Fruit fly (Drosophila melanogaster) whole organism, embryonic: ENCODE measurements around the gene CG15506.

ENCODE experiments used
- CG12744 ChIP-seq: fragments of 200-800 bp; sonication (Bioruptor generic); optimal IDR thresholded peaks from 2 replicates; lab custom pipeline; 2016; ENCODE audit warnings: missing biosample characterization, missing genetic modification characterization
- CG2875 ChIP-seq: fragments of 200-800 bp; sonication (Bioruptor generic); optimal IDR thresholded peaks from 2 replicates; lab custom pipeline; 2017; ENCODE audit warnings: missing biosample characterization, mild to moderate bottlenecking, missing genetic modification characterization, missing genetic modification reagents
- CG30020 ChIP-seq: fragments of 200-800 bp; optimal IDR thresholded peaks from 2 replicates; lab custom pipeline; 2019; ENCODE audit warnings: missing biosample characterization, mild to moderate bottlenecking, missing genetic modification characterization, moderate library complexity
- Chrac-16 ChIP-seq: fragments of 200-800 bp; sonication (Bioruptor generic); optimal IDR thresholded peaks from 3 replicates; lab custom pipeline; 2016; ENCODE audit warnings: missing biosample characterization, missing genetic modification characterization
- Dip2 ChIP-seq: fragments of 200-800 bp; sonication (Bioruptor generic); IDR thresholded peaks from 2 replicates; pipeline ENCODE4 v1.3.6; 2022; ENCODE audit warnings: missing biosample characterization, missing genetic modification characterization
- Elba2 ChIP-seq: fragments of 200-800 bp; sonication (Bioruptor generic); optimal IDR thresholded peaks from 3 replicates; lab custom pipeline; 2016; ENCODE audit warnings: missing biosample characterization, missing genetic modification characterization
- Gug ChIP-seq: fragments of 200-800 bp; sonication (Bioruptor generic); IDR thresholded peaks from 4 replicates; pipeline ENCODE4 v1.3.6; 2022; ENCODE audit warnings: missing biosample characterization, missing genetic modification characterization
- Nf-YC ChIP-seq: fragments of 200-800 bp; optimal IDR thresholded peaks from 3 replicates; lab custom pipeline; 2019; ENCODE audit warnings: missing biosample characterization, mild to moderate bottlenecking, missing genetic modification characterization, moderate library complexity
- Sry-δ ChIP-seq: fragments of 200-800 bp; sonication (Bioruptor generic); optimal IDR thresholded peaks from 2 replicates; lab custom pipeline; 2016; ENCODE audit warnings: missing biosample characterization, missing genetic modification characterization
- bab2 ChIP-seq: fragments of 200-800 bp; sonication (Bioruptor generic); optimal IDR thresholded peaks from 2 replicates; lab custom pipeline; 2016; ENCODE audit warnings: missing biosample characterization, missing genetic modification characterization
- chm ChIP-seq: fragments of 200-800 bp; sonication (Bioruptor generic); IDR thresholded peaks from 2 replicates; pipeline ENCODE4 v1.3.6; 2022; ENCODE audit warnings: missing biosample characterization, missing genetic modification characterization
- klu ChIP-seq: fragments of 200-800 bp; sonication (Bioruptor generic); IDR thresholded peaks from 2 replicates; pipeline ENCODE4 v1.3.6; 2022; ENCODE audit warnings: missing biosample characterization, missing genetic modification characterization
- sisA ChIP-seq: fragments of 200-800 bp; sonication (Bioruptor generic); IDR thresholded peaks from 2 replicates; pipeline ENCODE4 v1.3.6; 2022; ENCODE audit warnings: missing biosample characterization, missing genetic modification characterization
- z ChIP-seq: fragments of 200-800 bp; sonication (Bioruptor generic); IDR thresholded peaks from 3 replicates; pipeline ENCODE4 v1.3.6; 2022; ENCODE audit warnings: missing biosample characterization, missing genetic modification characterization

- no peak for TF ChIP-seq klu (GFP tag; lab: Robert Waterston, UW)
- TF ChIP-seq Nf-YC (tag; lab: Kevin White, UChicago), result no peak
- no peak for TF ChIP-seq CG12744 (GFP tag; lab: Kevin White, UChicago)
- no peak for TF ChIP-seq chm
- TF ChIP-seq CG2875 (GFP tag; lab: Kevin White, UChicago), result no peak
- TF ChIP-seq Gug (GFP tag; lab: Robert Waterston, UW), result no peak
- TF ChIP-seq CG30020 (tag; lab: Kevin White, UChicago), result no peak
- TF ChIP-seq sisA (GFP tag; lab: Robert Waterston, UW), result no peak
- TF ChIP-seq Sry-δ (GFP tag; lab: Kevin White, UChicago), result no peak
- TF ChIP-seq Chrac-16 (GFP tag; lab: Kevin White, UChicago), result no peak
- no peak for TF ChIP-seq Dip2 (GFP tag; lab: Robert Waterston, UW)
- TF ChIP-seq Elba2 (GFP tag; lab: Kevin White, UChicago), result no peak
- TF ChIP-seq z (GFP tag; lab: Robert Waterston, UW), result no peak
- TF ChIP-seq bab2 (GFP tag; lab: Kevin White, UChicago), result no peak
These were observed 41.6 kb downstream of the CG15506 start for dm6 chr3R:29760042-29760441.
